Worm (Caenorhabditis elegans) whole organism, L4 larva: ENCODE results near the gene C42D4.13.

Source experiments
- F26F4.8 ChIP-seq: fragments of 200-800 bp; sonication (Bioruptor generic); conservative IDR thresholded peaks from 2 replicates; pipeline ENCODE4 v1.3.6; 2022; ENCODE audit warnings: missing genetic modification characterization, missing compliant biosample characterization
- F37D6.2 ChIP-seq: sonication (generic microtip); optimal IDR thresholded peaks from 2 replicates; lab custom pipeline; 2016; ENCODE audit warnings: mild to moderate bottlenecking, missing genetic modification characterization, missing compliant biosample characterization
- Y75B8A.6 ChIP-seq: fragments of 200-800 bp; sonication (Bioruptor generic); IDR thresholded peaks from 2 replicates; pipeline ENCODE4 v1.3.6; 2022; ENCODE audit warnings: missing genetic modification reagents, missing genetic modification characterization, missing compliant biosample characterization
- ama-1 ChIP-seq: fragments of 150-350 bp; optimal IDR thresholded peaks from 2 replicates; lab custom pipeline; 2014; ENCODE audit warnings: inconsistent platforms, mixed read lengths
- ceh-82 ChIP-seq: sonication (generic microtip); optimal IDR thresholded peaks from 2 replicates; lab custom pipeline; 2017; ENCODE audit warnings: missing biosample characterization, missing genetic modification characterization
- daf-12 ChIP-seq: fragments of 150-350 bp; optimal IDR thresholded peaks from 2 replicates; lab custom pipeline; 2014; ENCODE audit warnings: missing biosample characterization, missing genetic modification reagents, missing genetic modification characterization
- daf-8 ChIP-seq: fragments of 200-800 bp; sonication (Bioruptor generic); IDR thresholded peaks from 2 replicates; pipeline ENCODE4 v1.3.6; 2022; ENCODE audit warnings: missing genetic modification characterization, missing compliant biosample characterization
- jun-1 ChIP-seq: fragments of 150-350 bp; optimal IDR thresholded peaks from 2 replicates; lab custom pipeline; 2014; ENCODE audit warnings: missing biosample characterization, missing genetic modification reagents, missing genetic modification characterization
- nhr-102 ChIP-seq: sonication (generic microtip); optimal IDR thresholded peaks from 2 replicates; lab custom pipeline; 2016; ENCODE audit warnings: mild to moderate bottlenecking, missing genetic modification characterization, moderate library complexity, missing compliant biosample characterization
- nhr-111 ChIP-seq: fragments of 200-800 bp; sonication (Bioruptor generic); optimal IDR thresholded peaks from 2 replicates; lab custom pipeline; 2018; ENCODE audit warnings: mild to moderate bottlenecking, missing genetic modification characterization, missing compliant biosample characterization
- nhr-237 ChIP-seq: sonication (generic microtip); optimal IDR thresholded peaks from 2 replicates; lab custom pipeline; 2017; ENCODE audit warnings: missing biosample characterization, missing genetic modification characterization
- pha-4 ChIP-seq, 2 experiments: fragments of 150-350 bp in 1 of 2; fragments of 200-800 bp in 1 of 2; sonication (Bioruptor generic) in 1 of 2; IDR thresholded peaks in 1 of 2; optimal IDR thresholded peaks in 1 of 2; 2 replicates each; pipeline versions ENCODE4 v1.3.6 to Lab custom; 2014 to 2022; ENCODE audit warnings: missing genetic modification characterization in 2 of 2, missing genetic modification reagents in 2 of 2, missing biosample characterization in 1 of 2, missing compliant biosample characterization in 1 of 2
- sdz-12 ChIP-seq: fragments of 200-800 bp; sonication (Bioruptor generic); optimal IDR thresholded peaks from 2 replicates; lab custom pipeline; 2018; ENCODE audit warnings: mild to moderate bottlenecking, missing genetic modification characterization, missing compliant biosample characterization
- snpc-4 ChIP-seq: fragments of 150-350 bp; optimal IDR thresholded peaks from 2 replicates; lab custom pipeline; 2014; ENCODE audit warnings: missing biosample characterization, missing genetic modification characterization

DNA sequence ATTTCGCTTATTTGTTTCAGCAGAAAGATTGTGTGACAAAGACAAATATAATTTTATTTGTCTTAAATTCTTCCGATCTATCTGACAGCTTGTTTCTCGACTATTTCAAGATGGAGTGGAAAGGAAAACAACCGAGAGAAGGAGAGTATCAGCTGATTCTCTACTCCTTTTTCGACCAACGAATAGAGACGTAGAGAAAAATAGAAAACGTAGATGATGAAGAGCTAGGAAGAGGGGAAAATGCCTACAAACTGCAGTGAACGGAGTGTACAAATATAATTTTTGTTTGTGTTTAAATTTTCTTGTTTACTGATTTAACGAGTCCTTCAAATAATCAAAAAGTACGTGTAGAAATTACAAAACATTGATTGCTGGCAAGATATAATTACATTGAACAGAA lies 40.2 kb downstream of the C42D4.13 start:
- no peak for TF ChIP-seq nhr-237 (tag; lab: Kevin White, UChicago)
- TF ChIP-seq snpc-4 (tag; lab: Kevin White, UChicago): no peak
- no peak for TF ChIP-seq daf-12 (tag; lab: Kevin White, UChicago)
- no peak for TF ChIP-seq daf-8 (GFP tag; lab: Robert Waterston, UW)
- no peak for TF ChIP-seq nhr-111 (GFP tag; lab: Kevin White, UChicago)
- TF ChIP-seq F37D6.2 (tag; lab: Kevin White, UChicago): no peak
- no peak for TF ChIP-seq Y75B8A.6 (GFP tag; lab: Robert Waterston, UW)
- TF ChIP-seq ceh-82 (tag; lab: Kevin White, UChicago): no peak
- TF ChIP-seq pha-4 (GFP tag; IDR thresholded peaks at IDR 0.05; lab: Robert Waterston, UW): no peak
- TF ChIP-seq pha-4 (tag; optimal IDR thresholded peaks at IDR 0.05; lab: Kevin White, UChicago): no peak
- TF ChIP-seq F26F4.8 (GFP tag; lab: Robert Waterston, UW): no peak
- no peak for TF ChIP-seq ama-1 (lab: Kevin White, UChicago)
- TF ChIP-seq nhr-102 (tag; lab: Kevin White, UChicago): no peak
- no peak for TF ChIP-seq jun-1 (tag; lab: Kevin White, UChicago)
- TF ChIP-seq sdz-12 (GFP tag; lab: Kevin White, UChicago): no peak
